Fruit fly (Drosophila melanogaster) whole organism, adult: ENCODE results near the gene CG43915.

Experiments
- CG11617 ChIP-seq: fragments of 200-800 bp; sonication (Bioruptor generic); optimal IDR thresholded peaks from 2 replicates; lab custom pipeline; 2017; ENCODE audit warnings: mild to moderate bottlenecking, missing biosample characterization, missing genetic modification reagents, missing genetic modification characterization
- CG12768 ChIP-seq: fragments of 200-800 bp; sonication (Bioruptor generic); optimal IDR thresholded peaks from 2 replicates; lab custom pipeline; 2017; ENCODE audit warnings: missing biosample characterization, missing genetic modification characterization, mild to moderate bottlenecking, moderate library complexity, missing genetic modification reagents
- CG14711 ChIP-seq: fragments of 200-800 bp; sonication (Bioruptor generic); optimal IDR thresholded peaks from 2 replicates; lab custom pipeline; 2018; ENCODE audit warnings: missing biosample characterization, mild to moderate bottlenecking, missing genetic modification characterization, moderate library complexity
- CG1620 ChIP-seq: fragments of 200-800 bp; sonication (Bioruptor generic); optimal IDR thresholded peaks from 2 replicates; lab custom pipeline; 2016; ENCODE audit warnings: missing biosample characterization, missing genetic modification characterization
- CG33017 ChIP-seq: fragments of 200-800 bp; sonication (Bioruptor generic); optimal IDR thresholded peaks from 2 replicates; lab custom pipeline; 2018; ENCODE audit warnings: missing biosample characterization, mild to moderate bottlenecking, missing genetic modification characterization, moderate library complexity
- CG5204 ChIP-seq: fragments of 200-800 bp; sonication (Bioruptor generic); optimal IDR thresholded peaks from 2 replicates; lab custom pipeline; 2016; ENCODE audit warnings: missing biosample characterization, missing genetic modification characterization
- CG7045 ChIP-seq: fragments of 200-800 bp; sonication (Bioruptor generic); optimal IDR thresholded peaks from 2 replicates; lab custom pipeline; 2017; ENCODE audit warnings: missing biosample characterization, mild to moderate bottlenecking, missing genetic modification characterization
- CG7101 ChIP-seq: fragments of 200-800 bp; sonication (Bioruptor generic); optimal IDR thresholded peaks from 2 replicates; lab custom pipeline; 2018; ENCODE audit warnings: missing biosample characterization, mild to moderate bottlenecking, missing genetic modification characterization, moderate library complexity
- Clk ChIP-seq: fragments of 200-800 bp; sonication (Bioruptor generic); optimal IDR thresholded peaks from 2 replicates; lab custom pipeline; 2017; ENCODE audit warnings: missing biosample characterization, missing genetic modification characterization
- Crg-1 ChIP-seq: fragments of 200-800 bp; sonication (Bioruptor generic); optimal IDR thresholded peaks from 2 replicates; lab custom pipeline; 2016; ENCODE audit warnings: missing biosample characterization, missing genetic modification characterization
- Hr96 ChIP-seq: fragments of 200-800 bp; sonication (Bioruptor generic); optimal IDR thresholded peaks from 2 replicates; lab custom pipeline; 2016; ENCODE audit warnings: missing biosample characterization, missing genetic modification characterization
- Mnt ChIP-seq: fragments of 200-800 bp; sonication (Bioruptor generic); optimal IDR thresholded peaks from 2 replicates; lab custom pipeline; 2016; ENCODE audit warnings: missing biosample characterization, mild to moderate bottlenecking, missing genetic modification characterization
- bab1 ChIP-seq: fragments of 200-800 bp; sonication (Bioruptor generic); optimal IDR thresholded peaks from 3 replicates; lab custom pipeline; 2019; ENCODE audit warnings: missing biosample characterization, mild to moderate bottlenecking, missing genetic modification characterization, moderate library complexity
- cic ChIP-seq: fragments of 200-800 bp; sonication (Bioruptor generic); optimal IDR thresholded peaks from 2 replicates; lab custom pipeline; 2017; ENCODE audit warnings: missing biosample characterization, mild to moderate bottlenecking, missing genetic modification characterization, moderate library complexity
- cnc ChIP-seq, 2 experiments: fragments of >200 bp; optimal IDR thresholded peaks; 2 replicates each; lab custom pipeline; 2017
- kay ChIP-seq: fragments of 200-800 bp; sonication (Bioruptor generic); peaks from one replicate; lab custom pipeline; 2016; ENCODE audit warnings: missing biosample characterization, missing genetic modification characterization, borderline replicate concordance
- ovo ChIP-seq: fragments of 200-800 bp; sonication (Bioruptor generic); optimal IDR thresholded peaks from 2 replicates; lab custom pipeline; 2016; ENCODE audit warnings: missing biosample characterization, missing genetic modification characterization
- pad ChIP-seq: fragments of 200-800 bp; sonication (Bioruptor generic); optimal IDR thresholded peaks from 3 replicates; lab custom pipeline; 2017; ENCODE audit warnings: missing biosample characterization, missing genetic modification characterization, mild to moderate bottlenecking, moderate library complexity, missing genetic modification reagents
- tj ChIP-seq: fragments of 200-800 bp; sonication (Bioruptor generic); optimal IDR thresholded peaks from 3 replicates; lab custom pipeline; 2017; ENCODE audit warnings: missing biosample characterization, mild to moderate bottlenecking, missing genetic modification characterization, moderate library complexity
- toe ChIP-seq: fragments of 200-800 bp; sonication (Bioruptor generic); optimal IDR thresholded peaks from 2 replicates; lab custom pipeline; 2016; ENCODE audit warnings: missing biosample characterization, missing genetic modification characterization

The CG43915 gene

DNA sequence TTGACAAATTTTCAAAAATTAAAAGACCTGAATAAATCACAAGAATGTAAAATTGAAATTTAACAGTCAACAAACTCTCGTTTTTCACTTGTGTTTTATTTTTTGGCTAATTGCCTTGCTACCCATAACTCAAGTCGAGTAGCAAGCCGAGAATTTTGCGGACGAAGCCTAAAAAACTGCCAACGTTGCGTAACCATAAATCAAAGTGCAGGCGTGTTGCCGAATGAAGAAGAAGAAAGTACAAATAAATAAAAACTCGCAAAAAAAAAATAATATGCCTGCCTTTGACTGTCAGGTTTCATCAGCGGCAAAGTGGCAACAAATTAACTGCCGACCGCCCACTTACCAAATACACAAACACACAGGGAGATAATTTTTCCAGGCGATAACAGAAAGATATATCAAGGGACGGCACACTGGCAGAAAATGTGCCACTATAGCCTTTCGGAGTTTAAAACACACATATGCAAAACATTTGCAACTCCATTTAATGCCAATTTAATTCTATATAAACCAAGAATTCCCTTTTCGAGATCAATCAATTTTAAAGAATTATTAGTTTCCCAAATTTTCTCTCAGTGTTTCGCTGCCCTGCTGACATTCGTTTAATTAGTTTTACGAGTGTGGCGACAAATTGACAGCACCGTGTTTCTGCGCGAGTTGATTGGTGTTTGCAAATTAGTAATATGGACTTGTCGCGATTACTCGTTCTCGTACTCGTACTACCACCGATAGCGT lies 44.3 kb upstream of the CG43915 start:
- TF ChIP-seq Clk (peak; percentile 97), CG7101 (tag; lab: Kevin White, UChicago) (peak; percentile 97), kay (GFP tag; lab: Kevin White, UChicago) (peak; percentile 94), CG1620 (peak; percentile 95), pad (peak; percentile 88), ovo (GFP tag; lab: Kevin White, UChicago) (peak; percentile 92), bab1 (GFP tag; lab: Kevin White, UChicago) (peak; percentile 82), toe (GFP tag; lab: Kevin White, UChicago) (peak; percentile 92), Hr96 (GFP tag; lab: Kevin White, UChicago) (peak; percentile 97), CG14711 (tag; lab: Kevin White, UChicago) (peak; percentile 90), cic (peak; percentile 94), CG7045 (GFP tag; lab: Kevin White, UChicago) (peak; percentile 96), tj (GFP tag; lab: Kevin White, UChicago) (peak; percentile 99), CG33017 (tag; lab: Kevin White, UChicago) (peak; percentile 94), Crg-1 (GFP tag; lab: Kevin White, UChicago) (peak; percentile 94), CG5204 (GFP tag; lab: Kevin White, UChicago) (peak; percentile 96), Mnt (GFP tag; lab: Kevin White, UChicago) (peak; percentile 87), cnc (optimal IDR thresholded peaks at IDR 0.05; lab: Kevin White, UChicago) (no peak), CG11617 (GFP tag; lab: Kevin White, UChicago) (peak; percentile 98), CG12768 (GFP tag; lab: Kevin White, UChicago) (peak; percentile 98)

dm6 chr3L:3928943-3929785 lies 43.5 kb upstream of the CG43915 start:
- peak; percentile 68 for TF ChIP-seq cic
- TF ChIP-seq Crg-1 (GFP tag; lab: Kevin White, UChicago), result no peak

dm6 chr3L:3929968-3930767 lies 42.5 kb upstream of the CG43915 start:
- TF ChIP-seq Crg-1 (GFP tag; lab: Kevin White, UChicago) (no peak), CG7045 (GFP tag; lab: Kevin White, UChicago) (no peak), CG12768 (GFP tag; lab: Kevin White, UChicago) (no peak), Mnt (GFP tag; lab: Kevin White, UChicago) (no peak), Clk (no peak), toe (GFP tag; lab: Kevin White, UChicago) (no peak), pad (no peak), tj (GFP tag; lab: Kevin White, UChicago) (no peak), cnc (optimal IDR thresholded peaks at IDR 0.05; lab: Kevin White, UChicago) (no peak), cic (no peak), CG1620 (no peak), ovo (GFP tag; lab: Kevin White, UChicago) (no peak), CG14711 (tag; lab: Kevin White, UChicago) (no peak)

DNA sequence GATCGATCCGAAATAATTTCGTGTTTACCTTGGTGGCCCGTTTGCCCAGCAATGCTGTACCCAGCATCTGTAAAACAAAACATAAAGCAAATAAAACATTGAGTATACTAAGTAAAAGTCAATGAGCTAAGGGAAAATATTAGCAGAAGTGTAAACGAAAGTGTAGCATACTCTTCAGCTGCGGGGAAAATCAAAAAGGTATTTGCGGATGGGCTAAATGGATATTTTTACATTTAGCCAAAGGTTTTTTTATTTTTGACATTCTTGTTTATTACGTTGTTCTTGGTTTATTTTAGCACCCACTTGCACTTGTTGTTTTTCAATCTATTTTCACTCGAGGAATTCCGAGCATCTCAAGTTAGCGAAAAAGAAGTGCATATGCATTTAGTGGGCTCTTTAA lies 41.8 kb upstream of the CG43915 start:
- TF ChIP-seq CG14711 (tag; lab: Kevin White, UChicago) (no peak), ovo (GFP tag; lab: Kevin White, UChicago) (no peak), CG33017 (tag; lab: Kevin White, UChicago) (no peak), Hr96 (GFP tag; lab: Kevin White, UChicago) (no peak), bab1 (GFP tag; lab: Kevin White, UChicago) (no peak), pad (no peak), cic (no peak), CG7101 (tag; lab: Kevin White, UChicago) (no peak), toe (GFP tag; lab: Kevin White, UChicago) (no peak)

DNA sequence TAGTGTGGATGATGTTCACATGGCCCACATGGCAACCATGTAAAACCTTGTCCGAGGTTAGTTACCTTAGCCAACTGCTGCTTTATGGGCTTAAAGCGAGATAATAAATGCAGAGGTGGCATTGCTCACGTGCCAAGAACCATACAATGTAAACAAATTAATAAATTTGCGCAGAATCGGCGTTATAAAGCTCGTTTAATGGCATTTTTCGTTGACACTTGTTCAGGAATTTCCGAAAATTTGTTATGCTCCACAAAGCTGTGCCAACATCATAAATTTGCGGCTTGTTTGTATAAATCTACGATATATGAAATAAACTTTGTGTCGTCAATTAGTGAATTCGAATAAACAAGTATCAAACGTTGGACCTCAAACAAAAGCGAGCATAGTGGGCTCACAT lies 40.9 kb upstream of the CG43915 start:
- TF ChIP-seq tj (GFP tag; lab: Kevin White, UChicago) (peak; percentile 72), Hr96 (GFP tag; lab: Kevin White, UChicago) (no peak), Clk (no peak)

DNA sequence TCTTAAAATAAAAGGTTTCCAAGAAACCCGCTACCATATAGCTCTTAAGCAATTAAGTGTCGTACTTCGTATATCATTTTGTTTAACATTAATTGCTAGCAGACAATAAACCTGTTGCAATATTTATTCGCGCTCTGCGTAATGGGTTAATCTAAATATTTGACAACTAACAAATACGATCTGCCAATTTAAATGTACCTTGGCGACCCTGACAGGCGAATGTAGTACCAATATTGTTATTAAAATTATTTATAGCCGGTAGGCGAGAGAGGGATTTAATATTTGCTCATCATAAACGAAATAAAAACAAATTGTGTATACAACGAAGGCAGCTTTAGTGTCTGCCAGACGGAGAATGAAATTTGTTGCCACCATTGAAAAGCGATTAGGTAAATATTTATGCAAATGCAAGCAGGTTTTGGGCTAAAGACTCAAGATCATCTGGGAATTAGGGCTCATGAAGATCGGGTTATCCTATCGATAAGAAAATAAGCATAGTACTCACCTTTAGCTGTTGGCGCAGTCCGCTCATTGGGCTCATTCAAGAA lies 39.9 kb upstream of the CG43915 start:
- TF ChIP-seq toe (GFP tag; lab: Kevin White, UChicago) (no peak), CG7101 (tag; lab: Kevin White, UChicago) (peak; percentile 25), kay (GFP tag; lab: Kevin White, UChicago) (peak; percentile 65)
